Fruit fly (Drosophila melanogaster): ENCODE results near the gene CG7546.

CG7546 gene

dm6 chr3L:7562310-7562709 lies 51.5 kb downstream of the CG7546 start, which contains the start of gene frac:
TSS of gene frac (plus strand) at chr3L:7562610.
- TF ChIP-seq CTCF (optimal IDR thresholded peaks at IDR 0.05) = no peak
- TF ChIP-seq CG8478 (optimal IDR thresholded peaks at IDR 0.05) = no peak
